Worm (Caenorhabditis elegans) whole organism, mixed stage, embryonic: ENCODE measurements around the gene tbck-1.

Experiments used
- M03D4.4 ChIP-seq: sonication (generic microtip); optimal IDR thresholded peaks from 2 replicates; lab custom pipeline; 2017; ENCODE audit warnings: mild to moderate bottlenecking, missing genetic modification characterization, missing compliant biosample characterization
- blmp-1 ChIP-seq: fragments of 150-350 bp; optimal IDR thresholded peaks from 2 replicates; lab custom pipeline; 2014; ENCODE audit warnings: missing biosample characterization, missing genetic modification characterization
- ceh-43 ChIP-seq: fragments of 200-800 bp; sonication (Bioruptor generic); optimal IDR thresholded peaks from 2 replicates; lab custom pipeline; 2018; ENCODE audit warnings: mild to moderate bottlenecking, missing genetic modification characterization, moderate library complexity, missing compliant biosample characterization
- nhr-2 ChIP-seq: fragments of 150-350 bp; optimal IDR thresholded peaks from 2 replicates; lab custom pipeline; 2014; ENCODE audit warnings: missing biosample characterization, missing genetic modification characterization
- nhr-76 ChIP-seq: sonication (generic microtip); optimal IDR thresholded peaks from 2 replicates; lab custom pipeline; 2017; ENCODE audit warnings: missing biosample characterization, missing genetic modification characterization
- snpc-4 ChIP-seq: fragments of 150-350 bp; optimal IDR thresholded peaks from 2 replicates; lab custom pipeline; 2014; ENCODE audit warnings: missing biosample characterization, missing genetic modification characterization
- unc-39 ChIP-seq: fragments of 150-350 bp; optimal IDR thresholded peaks from 2 replicates; lab custom pipeline; 2014; ENCODE audit warnings: missing biosample characterization, missing genetic modification characterization
- unc-62 ChIP-seq: fragments of 150-350 bp; optimal IDR thresholded peaks from 2 replicates; lab custom pipeline; 2014; ENCODE audit warnings: missing biosample characterization, missing genetic modification reagents, missing genetic modification characterization

DNA sequence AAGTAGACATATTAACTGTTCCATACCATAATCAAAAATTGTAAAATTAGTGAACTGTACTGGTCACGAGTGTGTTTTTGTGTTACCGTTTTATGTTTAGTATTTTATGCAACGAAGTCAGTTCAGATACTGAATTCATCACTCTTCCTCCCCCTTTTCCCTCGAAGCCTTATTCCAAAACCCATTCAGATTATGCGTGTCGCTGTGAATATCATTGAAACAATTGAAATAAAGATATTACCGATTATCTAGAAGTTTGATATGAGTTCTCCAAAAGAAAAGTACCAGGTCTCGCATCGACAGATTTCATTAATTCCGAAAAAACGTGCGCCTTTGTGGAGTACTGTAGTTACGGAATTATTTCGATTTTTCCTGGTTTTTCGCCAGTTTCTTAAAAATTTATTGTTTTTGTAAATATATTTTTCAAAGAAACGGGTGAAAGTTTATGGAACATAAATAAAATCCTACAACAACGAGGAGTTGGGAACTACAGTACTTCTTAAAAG, 30.6 kb downstream of the tbck-1 start:
- TF ChIP-seq blmp-1 (tag; lab: Kevin White, UChicago) (no peak), M03D4.4 (no peak), nhr-2 (no peak), nhr-76 (no peak), ceh-43 (GFP tag; lab: Kevin White, UChicago) (no peak), unc-39 (tag; lab: Kevin White, UChicago) (no peak), snpc-4 (tag; lab: Kevin White, UChicago) (no peak), unc-62 (no peak)
